Fruit fly (Drosophila melanogaster) whole organism, prepupa: ENCODE data around the gene CG32483.

Source experiments
- CG10631 ChIP-seq: fragments of 200-800 bp; sonication (Bioruptor generic); optimal IDR thresholded peaks from 2 replicates; lab custom pipeline; 2016; ENCODE audit warnings: missing biosample characterization, missing genetic modification characterization
- CG10669 ChIP-seq: fragments of 200-800 bp; sonication (Bioruptor generic); optimal IDR thresholded peaks from 3 replicates; lab custom pipeline; 2018; ENCODE audit warnings: missing biosample characterization, mild to moderate bottlenecking, missing genetic modification characterization, moderate library complexity
- CG11294 ChIP-seq: fragments of 200-800 bp; sonication (Bioruptor generic); IDR thresholded peaks from 2 replicates; pipeline ENCODE4 v1.3.6; 2022; ENCODE audit warnings: missing biosample characterization, missing genetic modification characterization
- CG11762 ChIP-seq: fragments of 200-800 bp; sonication (Bioruptor generic); optimal IDR thresholded peaks from 3 replicates; lab custom pipeline; 2016; ENCODE audit warnings: missing biosample characterization, missing genetic modification characterization; ENCODE audit not compliant: insufficient read depth
- CG11902 ChIP-seq: fragments of 200-800 bp; sonication (Bioruptor generic); optimal IDR thresholded peaks from 3 replicates; lab custom pipeline; 2016; ENCODE audit warnings: missing biosample characterization, missing genetic modification characterization
- CG15336 ChIP-seq: fragments of 200-800 bp; sonication (Bioruptor generic); IDR thresholded peaks from 2 replicates; pipeline ENCODE4 v1.3.6; 2022; ENCODE audit warnings: missing biosample characterization, missing genetic modification characterization
- CG1621 ChIP-seq: fragments of 200-800 bp; sonication (Bioruptor generic); optimal IDR thresholded peaks from 3 replicates; lab custom pipeline; 2018; ENCODE audit warnings: missing biosample characterization, mild to moderate bottlenecking, missing genetic modification characterization
- CG16779 ChIP-seq: fragments of 200-800 bp; sonication (Bioruptor generic); optimal IDR thresholded peaks from 3 replicates; lab custom pipeline; 2017; ENCODE audit warnings: missing biosample characterization, mild to moderate bottlenecking, missing genetic modification characterization
- CG3032 ChIP-seq: fragments of 200-800 bp; optimal IDR thresholded peaks from 2 replicates; lab custom pipeline; 2019; ENCODE audit warnings: missing biosample characterization, mild to moderate bottlenecking, missing genetic modification characterization, moderate library complexity
- CG32006 ChIP-seq: fragments of 200-800 bp; sonication (Bioruptor generic); optimal IDR thresholded peaks from 3 replicates; lab custom pipeline; 2017; ENCODE audit warnings: missing biosample characterization, mild to moderate bottlenecking, missing genetic modification characterization
- CG34406 ChIP-seq: fragments of 200-800 bp; sonication (Bioruptor generic); optimal IDR thresholded peaks from 3 replicates; lab custom pipeline; 2016; ENCODE audit warnings: missing biosample characterization, missing genetic modification characterization
- CG3919 ChIP-seq: fragments of 200-800 bp; sonication (Bioruptor generic); optimal IDR thresholded peaks from 3 replicates; lab custom pipeline; 2016; ENCODE audit warnings: missing biosample characterization, missing genetic modification characterization
- CG4318 ChIP-seq: fragments of 200-800 bp; sonication (Bioruptor generic); optimal IDR thresholded peaks from 3 replicates; lab custom pipeline; 2017; ENCODE audit warnings: missing biosample characterization, mild to moderate bottlenecking, missing genetic modification characterization
- CG6163 ChIP-seq: fragments of 200-800 bp; sonication (Bioruptor generic); IDR thresholded peaks from 3 replicates; pipeline ENCODE4 v1.3.6; 2022; ENCODE audit warnings: missing biosample characterization, missing genetic modification characterization
- CG6276 ChIP-seq: fragments of 200-800 bp; sonication (Bioruptor generic); optimal IDR thresholded peaks from 2 replicates; lab custom pipeline; 2017; ENCODE audit warnings: missing biosample characterization, mild to moderate bottlenecking, missing genetic modification characterization
- CG6792 ChIP-seq: fragments of 200-800 bp; sonication (Bioruptor generic); optimal IDR thresholded peaks from 3 replicates; lab custom pipeline; 2016; ENCODE audit warnings: missing biosample characterization, missing genetic modification characterization
- CG6808 ChIP-seq: fragments of 200-800 bp; sonication (Bioruptor generic); optimal IDR thresholded peaks from 3 replicates; lab custom pipeline; 2017; ENCODE audit warnings: missing biosample characterization, missing genetic modification characterization, mild to moderate bottlenecking, moderate library complexity, missing genetic modification reagents
- CG7368 ChIP-seq: fragments of 200-800 bp; sonication (Bioruptor generic); optimal IDR thresholded peaks from 3 replicates; lab custom pipeline; 2016; ENCODE audit warnings: missing biosample characterization, missing genetic modification characterization
- CG8119 ChIP-seq: fragments of 200-800 bp; sonication (Bioruptor generic); IDR thresholded peaks from 3 replicates; pipeline ENCODE4 v1.3.6; 2022; ENCODE audit warnings: missing biosample characterization, missing genetic modification characterization
- CG8319 ChIP-seq: fragments of 200-800 bp; sonication (Bioruptor generic); optimal IDR thresholded peaks from 3 replicates; lab custom pipeline; 2016; ENCODE audit warnings: missing biosample characterization, missing genetic modification characterization
- CG8632 ChIP-seq: fragments of 200-800 bp; sonication (Bioruptor generic); optimal IDR thresholded peaks from 3 replicates; lab custom pipeline; 2016; ENCODE audit warnings: missing biosample characterization, missing genetic modification characterization
- CG9139 ChIP-seq: fragments of 200-800 bp; sonication (Bioruptor generic); optimal IDR thresholded peaks from 3 replicates; lab custom pipeline; 2017; ENCODE audit warnings: missing biosample characterization, mild to moderate bottlenecking, missing genetic modification characterization
- Eip75B ChIP-seq: fragments of 200-800 bp; sonication (Bioruptor generic); optimal IDR thresholded peaks from 3 replicates; lab custom pipeline; 2016; ENCODE audit warnings: missing biosample characterization, missing genetic modification characterization
- Eip78C ChIP-seq: fragments of 200-800 bp; sonication (Bioruptor generic); peaks from one replicate; lab custom pipeline; 2016; ENCODE audit warnings: missing biosample characterization, missing genetic modification characterization
- Gug ChIP-seq: fragments of 200-800 bp; sonication (Bioruptor generic); IDR thresholded peaks from 2 replicates; pipeline ENCODE4 v1.3.6; 2022; ENCODE audit warnings: missing biosample characterization, missing genetic modification characterization
- Hr39 ChIP-seq: fragments of 200-800 bp; sonication (Bioruptor generic); optimal IDR thresholded peaks from 2 replicates; lab custom pipeline; 2016; ENCODE audit warnings: missing biosample characterization, missing genetic modification characterization
- Hr4 ChIP-seq: fragments of 200-800 bp; sonication (Bioruptor generic); optimal IDR thresholded peaks from 3 replicates; lab custom pipeline; 2016; ENCODE audit warnings: missing biosample characterization, missing genetic modification characterization
- Lpt ChIP-seq: fragments of 200-800 bp; sonication (Bioruptor generic); optimal IDR thresholded peaks from 3 replicates; lab custom pipeline; 2016; ENCODE audit warnings: missing biosample characterization, missing genetic modification characterization
- OdsH ChIP-seq: fragments of 200-800 bp; sonication (Bioruptor generic); optimal IDR thresholded peaks from 3 replicates; lab custom pipeline; 2016; ENCODE audit warnings: missing biosample characterization, missing genetic modification characterization
- Sox14 ChIP-seq: fragments of 200-800 bp; sonication (Bioruptor generic); optimal IDR thresholded peaks from 3 replicates; lab custom pipeline; 2016; ENCODE audit warnings: missing biosample characterization, missing genetic modification characterization
- Sox15 ChIP-seq: fragments of 200-800 bp; sonication (Bioruptor generic); optimal IDR thresholded peaks from 3 replicates; lab custom pipeline; 2016; ENCODE audit warnings: missing biosample characterization, missing genetic modification characterization
- achi ChIP-seq: fragments of 200-800 bp; sonication (Bioruptor generic); optimal IDR thresholded peaks from 3 replicates; lab custom pipeline; 2016; ENCODE audit warnings: missing biosample characterization, missing genetic modification characterization
- acj6 ChIP-seq: fragments of 200-800 bp; sonication (Bioruptor generic); optimal IDR thresholded peaks from 3 replicates; lab custom pipeline; 2016; ENCODE audit warnings: missing biosample characterization, missing genetic modification characterization
- dac ChIP-seq: fragments of 200-800 bp; sonication (Bioruptor generic); optimal IDR thresholded peaks from 2 replicates; lab custom pipeline; 2017; ENCODE audit warnings: missing biosample characterization, mild to moderate bottlenecking, missing genetic modification characterization
- dsx ChIP-seq: fragments of 200-800 bp; optimal IDR thresholded peaks from 3 replicates; lab custom pipeline; 2019; ENCODE audit warnings: missing biosample characterization, mild to moderate bottlenecking, missing genetic modification characterization, moderate library complexity; ENCODE audit not compliant: poor library complexity, severe bottlenecking
- eg ChIP-seq: fragments of 200-800 bp; sonication (Bioruptor generic); IDR thresholded peaks from 3 replicates; pipeline ENCODE4 v1.3.6; 2022; ENCODE audit warnings: missing biosample characterization, missing genetic modification characterization
- esn ChIP-seq: fragments of 200-800 bp; sonication (Bioruptor generic); optimal IDR thresholded peaks from 2 replicates; lab custom pipeline; 2016; ENCODE audit warnings: missing biosample characterization, mild to moderate bottlenecking, missing genetic modification characterization, moderate library complexity
- fd85E ChIP-seq: fragments of 200-800 bp; sonication (Bioruptor generic); optimal IDR thresholded peaks from 3 replicates; lab custom pipeline; 2016; ENCODE audit warnings: missing biosample characterization, missing genetic modification characterization
- fkh ChIP-seq: fragments of 200-800 bp; sonication (Bioruptor generic); optimal IDR thresholded peaks from 3 replicates; lab custom pipeline; 2017; ENCODE audit warnings: missing biosample characterization, mild to moderate bottlenecking, missing genetic modification characterization, moderate library complexity
- lz ChIP-seq: fragments of 200-800 bp; sonication (Bioruptor generic); optimal IDR thresholded peaks from 3 replicates; lab custom pipeline; 2016; ENCODE audit warnings: missing biosample characterization, missing genetic modification characterization
- pdm3 ChIP-seq: fragments of 200-800 bp; sonication (Bioruptor generic); optimal IDR thresholded peaks from 3 replicates; lab custom pipeline; 2016; ENCODE audit warnings: missing biosample characterization, missing genetic modification characterization
- salr ChIP-seq, 2 experiments: fragments of 200-800 bp; sonication (Bioruptor generic); optimal IDR thresholded peaks; 3 replicates each; lab custom pipeline; 2016 to 2018; ENCODE audit warnings: missing biosample characterization in 2 of 2, missing genetic modification characterization in 2 of 2, mild to moderate bottlenecking in 1 of 2
- spab ChIP-seq: fragments of 200-800 bp; sonication (Bioruptor generic); optimal IDR thresholded peaks from 2 replicates; lab custom pipeline; 2017; ENCODE audit warnings: missing biosample characterization, mild to moderate bottlenecking, missing genetic modification characterization, missing genetic modification reagents
- ss ChIP-seq, 2 experiments: fragments of 200-800 bp; sonication (Bioruptor generic); optimal IDR thresholded peaks; 2 replicates in 1 of 2; 3 replicates in 1 of 2; lab custom pipeline; 2017 to 2018; ENCODE audit warnings: mild to moderate bottlenecking in 2 of 2, missing biosample characterization in 2 of 2, missing genetic modification characterization in 2 of 2, moderate library complexity in 1 of 2
- svp ChIP-seq: fragments of 200-800 bp; sonication (Bioruptor generic); peaks from one replicate; lab custom pipeline; 2016; ENCODE audit warnings: missing biosample characterization, missing genetic modification characterization
- topi ChIP-seq: fragments of 200-800 bp; sonication (Bioruptor generic); optimal IDR thresholded peaks from 3 replicates; lab custom pipeline; 2016; ENCODE audit warnings: missing biosample characterization, missing genetic modification characterization
- vri ChIP-seq: fragments of 200-800 bp; sonication (Bioruptor generic); optimal IDR thresholded peaks from 3 replicates; lab custom pipeline; 2016; ENCODE audit warnings: missing biosample characterization, mild to moderate bottlenecking, missing genetic modification characterization

Gene CG32483

dm6 chr3L:660314-661075 lies 29.4 kb downstream of the CG32483 start (continued):
- peak; percentile 25; the same call in 1 of the 3 replicates for TF ChIP-seq eg (GFP tag; lab: Robert Waterston, UW)
- TF ChIP-seq OdsH (GFP tag; lab: Kevin White, UChicago) = peak; percentile 53
- no peak for TF ChIP-seq Sox15
- TF ChIP-seq CG15336 (GFP tag; lab: Robert Waterston, UW) = 0 out of 2 replicates have a peak, but pooled peaks have one; percentile 26
- TF ChIP-seq CG9139 (GFP tag; lab: Kevin White, UChicago) = peak; percentile 5
- TF ChIP-seq CG6792 (GFP tag; lab: Kevin White, UChicago) = peak; percentile 52
- peak; percentile 59 for TF ChIP-seq CG1621 (tag; lab: Kevin White, UChicago)
- TF ChIP-seq lz (GFP tag; lab: Kevin White, UChicago) = peak; percentile 73
- TF ChIP-seq acj6 (GFP tag; lab: Kevin White, UChicago) = peak; percentile 59
- peak; percentile 7 for TF ChIP-seq CG16779 (tag; lab: Kevin White, UChicago)
- TF ChIP-seq CG7368 (GFP tag; lab: Kevin White, UChicago) = peak; percentile 35
- peak; percentile 28 for TF ChIP-seq CG11762 (GFP tag; lab: Kevin White, UChicago)
- TF ChIP-seq CG6163 (GFP tag; lab: Robert Waterston, UW) = peak; percentile 81
- TF ChIP-seq CG11902 = peak; percentile 24
- TF ChIP-seq CG34406 = peak; percentile 58
- TF ChIP-seq esn (GFP tag; lab: Kevin White, UChicago) = peak; percentile 78
- TF ChIP-seq achi = peak; percentile 62
- TF ChIP-seq fd85E (GFP tag; lab: Kevin White, UChicago) = no peak
- peak; percentile 43 for TF ChIP-seq CG8632 (GFP tag; lab: Kevin White, UChicago)
- no peak for TF ChIP-seq Lpt (GFP tag; lab: Kevin White, UChicago)
- TF ChIP-seq CG32006 (GFP tag; lab: Kevin White, UChicago) = peak; percentile 21
- TF ChIP-seq CG3032 = peak; percentile 72

dm6 chr3L:658279-658678 lies 31.6 kb downstream of the CG32483 start:
- TF ChIP-seq CG6276 (GFP tag; lab: Kevin White, UChicago) (no peak), CG3919 (peak; percentile 24), vri (GFP tag; lab: Kevin White, UChicago) (no peak), CG11294 (peak; percentile 46; the same call in 1 of the 2 replicates), Gug (GFP tag; lab: Robert Waterston, UW) (peak; percentile 24; the same call in 1 of the 2 replicates), CG32006 (GFP tag; lab: Kevin White, UChicago) (peak; percentile 43), spab (GFP tag; lab: Kevin White, UChicago) (peak; percentile 3), dsx (GFP tag; lab: Kevin White, UChicago) (peak; percentile 0), CG6792 (GFP tag; lab: Kevin White, UChicago) (no peak), CG10669 (GFP tag; lab: Kevin White, UChicago) (no peak), CG15336 (GFP tag; lab: Robert Waterston, UW) (peak; percentile 59), salr (GFP tag; optimal IDR thresholded peaks at IDR 0.05; lab: Kevin White, UChicago) (no peak), achi (peak; percentile 1), topi (peak; percentile 3), CG3032 (no peak), Eip78C (GFP tag; lab: Kevin White, UChicago) (peak; percentile 74), CG8119 (GFP tag; lab: Robert Waterston, UW) (peak; percentile 32; the same call in 1 of the 3 replicates), Lpt (GFP tag; lab: Kevin White, UChicago) (no peak), svp (GFP tag; lab: Kevin White, UChicago) (peak; percentile 54), CG8319 (no peak), ss (GFP tag; optimal IDR thresholded peaks at IDR 0.05; lab: Kevin White, UChicago) (no peak), Hr39 (GFP tag; lab: Kevin White, UChicago) (no peak), Sox14 (GFP tag; lab: Kevin White, UChicago) (peak; percentile 2), Eip75B (GFP tag; lab: Kevin White, UChicago) (no peak), eg (GFP tag; lab: Robert Waterston, UW) (peak; percentile 47; the same call in 2 of the 3 replicates), CG4318 (GFP tag; lab: Kevin White, UChicago) (no peak), CG9139 (GFP tag; lab: Kevin White, UChicago) (no peak), fkh (no peak), CG6808 (peak; percentile 19), CG10631 (GFP tag; lab: Kevin White, UChicago) (peak; percentile 14), OdsH (GFP tag; lab: Kevin White, UChicago) (peak; percentile 20), CG1621 (tag; lab: Kevin White, UChicago) (no peak), pdm3 (GFP tag; lab: Kevin White, UChicago) (peak; percentile 12), dac (GFP tag; lab: Kevin White, UChicago) (no peak), lz (GFP tag; lab: Kevin White, UChicago) (no peak), Hr4 (GFP tag; lab: Kevin White, UChicago) (peak; percentile 18), fd85E (GFP tag; lab: Kevin White, UChicago) (no peak)
